Fruit fly (Drosophila melanogaster) whole organism, embryonic: Measurements from ENCODE around the gene COX7AL.

Experiments
- Adf1 ChIP-seq: fragments of 200-800 bp; sonication (Bioruptor generic); IDR thresholded peaks from 2 replicates; pipeline ENCODE4 v1.3.6; 2022; ENCODE audit warnings: missing biosample characterization, missing genetic modification characterization
- B-H1 ChIP-seq: fragments of 200-800 bp; sonication (Bioruptor generic); IDR thresholded peaks from 3 replicates; pipeline ENCODE4 v1.3.6; 2022; ENCODE audit warnings: missing biosample characterization, missing genetic modification characterization
- CG10321 ChIP-seq: fragments of 200-800 bp; sonication (Bioruptor generic); IDR thresholded peaks from 2 replicates; pipeline ENCODE4 v1.3.6; 2022; ENCODE audit warnings: missing biosample characterization, missing genetic modification characterization
- CG10366 ChIP-seq: fragments of 200-800 bp; sonication (Bioruptor generic); IDR thresholded peaks from 2 replicates; pipeline ENCODE4 v1.3.6; 2022; ENCODE audit warnings: missing biosample characterization, missing genetic modification characterization
- CG11504 ChIP-seq: fragments of 200-800 bp; sonication (Bioruptor generic); optimal IDR thresholded peaks from 3 replicates; lab custom pipeline; 2019; ENCODE audit warnings: missing biosample characterization, mild to moderate bottlenecking, missing genetic modification characterization, moderate library complexity
- CG14050 ChIP-seq: fragments of 200-800 bp; sonication (Bioruptor generic); IDR thresholded peaks from 3 replicates; pipeline ENCODE4 v1.3.6; 2022; ENCODE audit warnings: missing biosample characterization, missing genetic modification characterization
- CG14441 ChIP-seq: fragments of 200-800 bp; sonication (Bioruptor generic); IDR thresholded peaks from 2 replicates; pipeline ENCODE4 v1.3.6; 2022; ENCODE audit warnings: missing biosample characterization, missing genetic modification characterization
- CG15011 ChIP-seq: fragments of 200-800 bp; sonication (Bioruptor generic); optimal IDR thresholded peaks from 3 replicates; lab custom pipeline; 2018; ENCODE audit warnings: missing biosample characterization, mild to moderate bottlenecking, missing genetic modification characterization
- CG15514 ChIP-seq: fragments of 200-800 bp; sonication (Bioruptor generic); optimal IDR thresholded peaks from 3 replicates; lab custom pipeline; 2017; ENCODE audit warnings: missing biosample characterization, missing genetic modification characterization, mild to moderate bottlenecking, moderate library complexity, missing genetic modification reagents
- CG1647 ChIP-seq: fragments of 200-800 bp; sonication (Bioruptor generic); optimal IDR thresholded peaks from 3 replicates; lab custom pipeline; 2016; ENCODE audit warnings: missing biosample characterization, missing genetic modification characterization
- CG17359 ChIP-seq: fragments of 200-800 bp; sonication (Bioruptor generic); optimal IDR thresholded peaks from 3 replicates; lab custom pipeline; 2018; ENCODE audit warnings: missing biosample characterization, mild to moderate bottlenecking, missing genetic modification characterization, moderate library complexity
- CG18599 ChIP-seq: fragments of 200-800 bp; sonication (Bioruptor generic); optimal IDR thresholded peaks from 3 replicates; lab custom pipeline; 2017; ENCODE audit warnings: missing biosample characterization, missing genetic modification characterization, mild to moderate bottlenecking, moderate library complexity, missing genetic modification reagents
- CG30020 ChIP-seq: fragments of 200-800 bp; optimal IDR thresholded peaks from 2 replicates; lab custom pipeline; 2019; ENCODE audit warnings: missing biosample characterization, mild to moderate bottlenecking, missing genetic modification characterization, moderate library complexity
- CG31365 ChIP-seq: fragments of 200-800 bp; sonication (Bioruptor generic); optimal IDR thresholded peaks from 2 replicates; lab custom pipeline; 2018; ENCODE audit warnings: missing biosample characterization, mild to moderate bottlenecking, missing genetic modification characterization
- CG33213 ChIP-seq: fragments of 200-800 bp; sonication (Bioruptor generic); optimal IDR thresholded peaks from 3 replicates; lab custom pipeline; 2016; ENCODE audit warnings: missing biosample characterization, missing genetic modification characterization
- CG3847 ChIP-seq: fragments of 200-800 bp; sonication (Bioruptor generic); IDR thresholded peaks from 2 replicates; pipeline ENCODE4 v1.3.6; 2022; ENCODE audit warnings: missing biosample characterization, missing genetic modification characterization
- CG7556 ChIP-seq: fragments of 200-800 bp; sonication (Bioruptor generic); optimal IDR thresholded peaks from 2 replicates; lab custom pipeline; 2017; ENCODE audit warnings: missing biosample characterization, mild to moderate bottlenecking, missing genetic modification characterization
- CG8478 ChIP-seq: fragments of >200 bp; optimal IDR thresholded peaks from 2 replicates; lab custom pipeline; 2018
- CG9215 ChIP-seq: fragments of 200-800 bp; sonication (Bioruptor generic); IDR thresholded peaks from 2 replicates; pipeline ENCODE4 v1.3.6; 2022; ENCODE audit warnings: missing biosample characterization, missing genetic modification characterization
- D19B ChIP-seq: fragments of 200-800 bp; sonication (Bioruptor generic); optimal IDR thresholded peaks from 2 replicates; lab custom pipeline; 2017; ENCODE audit warnings: missing biosample characterization, mild to moderate bottlenecking, missing genetic modification characterization
- Doc3 ChIP-seq: fragments of 200-800 bp; sonication (Bioruptor generic); IDR thresholded peaks from 3 replicates; pipeline ENCODE4 v1.3.6; 2022; ENCODE audit warnings: missing biosample characterization, missing genetic modification characterization; ENCODE audit not compliant: partially characterized antibody
- Eip74EF ChIP-seq, 2 experiments: fragments of 200-800 bp in 1 of 2; fragments of >200 bp in 1 of 2; sonication (Bioruptor generic) in 1 of 2; optimal IDR thresholded peaks; 2 replicates each; lab custom pipeline; 2017 to 2019; ENCODE audit warnings: missing biosample characterization in 2 of 2, missing genetic modification characterization in 2 of 2, mild to moderate bottlenecking in 1 of 2, moderate library complexity in 1 of 2
- Fer2 ChIP-seq: fragments of 200-800 bp; sonication (Bioruptor generic); optimal IDR thresholded peaks from 2 replicates; lab custom pipeline; 2018; ENCODE audit warnings: missing biosample characterization, mild to moderate bottlenecking, missing genetic modification characterization, moderate library complexity
- H2.0 ChIP-seq: fragments of 200-800 bp; sonication (Bioruptor generic); IDR thresholded peaks from 2 replicates; pipeline ENCODE4 v1.3.6; 2022; ENCODE audit warnings: missing biosample characterization, missing genetic modification characterization
- Mad ChIP-seq: fragments of 200-800 bp; sonication (Bioruptor generic); optimal IDR thresholded peaks from 2 replicates; lab custom pipeline; 2016; ENCODE audit warnings: missing biosample characterization, missing genetic modification characterization
- Mrtf ChIP-seq: fragments of 200-800 bp; sonication (Bioruptor generic); IDR thresholded peaks from 3 replicates; pipeline ENCODE4 v1.3.6; 2022; ENCODE audit warnings: missing biosample characterization, missing genetic modification characterization
- Pdp1 ChIP-seq, 2 experiments: fragments of 200-800 bp; sonication (Bioruptor generic); optimal IDR thresholded peaks; 3 replicates each; lab custom pipeline; 2016; ENCODE audit warnings: missing biosample characterization in 2 of 2, missing genetic modification characterization in 2 of 2, mild to moderate bottlenecking in 1 of 2, moderate library complexity in 1 of 2
- Sry-δ ChIP-seq: fragments of 200-800 bp; sonication (Bioruptor generic); optimal IDR thresholded peaks from 2 replicates; lab custom pipeline; 2016; ENCODE audit warnings: missing biosample characterization, missing genetic modification characterization
- Ssrp ChIP-seq: fragments of 200-800 bp; sonication (Bioruptor generic); optimal IDR thresholded peaks from 2 replicates; lab custom pipeline; 2018; ENCODE audit warnings: missing biosample characterization, mild to moderate bottlenecking, missing genetic modification characterization, moderate library complexity
- abd-A ChIP-seq: fragments of 200-800 bp; sonication (Bioruptor generic); optimal IDR thresholded peaks from 3 replicates; lab custom pipeline; 2019; ENCODE audit warnings: missing biosample characterization, mild to moderate bottlenecking, missing genetic modification characterization, moderate library complexity
- ap ChIP-seq: fragments of 200-800 bp; sonication (Bioruptor generic); IDR thresholded peaks from 2 replicates; pipeline ENCODE4 v1.3.6; 2022; ENCODE audit warnings: missing biosample characterization, missing genetic modification characterization
- bsh ChIP-seq, 2 experiments: fragments of 200-800 bp; sonication (Bioruptor generic); optimal IDR thresholded peaks; 2 replicates each; lab custom pipeline; 2017 to 2018; ENCODE audit warnings: mild to moderate bottlenecking in 2 of 2, missing biosample characterization in 2 of 2, missing genetic modification characterization in 2 of 2, moderate library complexity in 1 of 2
- cato ChIP-seq: fragments of 200-800 bp; sonication (Bioruptor generic); optimal IDR thresholded peaks from 2 replicates; lab custom pipeline; 2016; ENCODE audit warnings: missing biosample characterization, missing genetic modification characterization, borderline replicate concordance
- ci ChIP-seq: fragments of 200-800 bp; sonication (Bioruptor generic); IDR thresholded peaks from 3 replicates; pipeline ENCODE4 v1.3.6; 2022; ENCODE audit warnings: missing biosample characterization, missing genetic modification characterization
- fd96Cb ChIP-seq: fragments of 200-800 bp; sonication (Bioruptor generic); optimal IDR thresholded peaks from 2 replicates; lab custom pipeline; 2018; ENCODE audit warnings: missing biosample characterization, mild to moderate bottlenecking, missing genetic modification characterization, moderate library complexity
- ftz-f1 ChIP-seq: fragments of 200-800 bp; sonication (Bioruptor generic); optimal IDR thresholded peaks from 2 replicates; lab custom pipeline; 2016; ENCODE audit warnings: missing biosample characterization, missing genetic modification characterization
- grau ChIP-seq: fragments of 200-800 bp; optimal IDR thresholded peaks from 3 replicates; lab custom pipeline; 2019; ENCODE audit warnings: missing biosample characterization, mild to moderate bottlenecking, missing genetic modification characterization, moderate library complexity
- gsb ChIP-seq: fragments of 200-800 bp; sonication (Bioruptor generic); IDR thresholded peaks from 2 replicates; pipeline ENCODE4 v1.3.6; 2022; ENCODE audit warnings: missing biosample characterization, missing genetic modification characterization
- hb ChIP-seq: fragments of 200-800 bp; sonication (Bioruptor generic); IDR thresholded peaks from 3 replicates; pipeline ENCODE4 v1.3.6; 2022; ENCODE audit warnings: missing biosample characterization, missing genetic modification characterization; ENCODE audit not compliant: partially characterized antibody
- klu ChIP-seq: fragments of 200-800 bp; sonication (Bioruptor generic); IDR thresholded peaks from 2 replicates; pipeline ENCODE4 v1.3.6; 2022; ENCODE audit warnings: missing biosample characterization, missing genetic modification characterization
- knrl ChIP-seq: fragments of 200-800 bp; sonication (Bioruptor generic); IDR thresholded peaks from 3 replicates; pipeline ENCODE4 v1.3.6; 2022; ENCODE audit warnings: missing biosample characterization, missing genetic modification characterization; ENCODE audit not compliant: partially characterized antibody
- lmd ChIP-seq: fragments of 200-800 bp; sonication (Bioruptor generic); IDR thresholded peaks from 2 replicates; pipeline ENCODE4 v1.3.6; 2022; ENCODE audit warnings: missing biosample characterization, missing genetic modification characterization
- nom ChIP-seq: fragments of 200-800 bp; sonication (Bioruptor generic); optimal IDR thresholded peaks from 2 replicates; lab custom pipeline; 2017; ENCODE audit warnings: missing biosample characterization, missing genetic modification characterization, mild to moderate bottlenecking, moderate library complexity, missing genetic modification reagents
- oc ChIP-seq: fragments of 200-800 bp; sonication (Bioruptor generic); optimal IDR thresholded peaks from 2 replicates; lab custom pipeline; 2018; ENCODE audit warnings: missing biosample characterization, mild to moderate bottlenecking, missing genetic modification characterization, moderate library complexity
- otp ChIP-seq: fragments of 200-800 bp; sonication (Bioruptor generic); IDR thresholded peaks from 3 replicates; pipeline ENCODE4, ENCODE4 v1.3.6; 2022; ENCODE audit warnings: missing biosample characterization, missing genetic modification characterization
- sisA ChIP-seq: fragments of 200-800 bp; sonication (Bioruptor generic); IDR thresholded peaks from 2 replicates; pipeline ENCODE4 v1.3.6; 2022; ENCODE audit warnings: missing biosample characterization, missing genetic modification characterization
- slbo ChIP-seq: fragments of 200-800 bp; sonication (Bioruptor generic); IDR thresholded peaks from 2 replicates; pipeline ENCODE4 v1.3.6; 2022; ENCODE audit warnings: missing biosample characterization, missing genetic modification characterization
- stc ChIP-seq: fragments of 200-800 bp; sonication (Bioruptor generic); IDR thresholded peaks from 2 replicates; pipeline ENCODE4 v1.3.6; 2022; ENCODE audit warnings: missing biosample characterization, missing genetic modification characterization
- wor ChIP-seq: fragments of 200-800 bp; sonication (Bioruptor generic); IDR thresholded peaks from 2 replicates; pipeline ENCODE4 v1.3.6; 2022; ENCODE audit warnings: missing biosample characterization, missing genetic modification characterization
- zfh1 ChIP-seq: fragments of 200-800 bp; sonication (Bioruptor generic); IDR thresholded peaks from 3 replicates; pipeline ENCODE4 v1.3.6; 2022; ENCODE audit warnings: missing biosample characterization, missing genetic modification characterization

Gene COX7AL

DNA sequence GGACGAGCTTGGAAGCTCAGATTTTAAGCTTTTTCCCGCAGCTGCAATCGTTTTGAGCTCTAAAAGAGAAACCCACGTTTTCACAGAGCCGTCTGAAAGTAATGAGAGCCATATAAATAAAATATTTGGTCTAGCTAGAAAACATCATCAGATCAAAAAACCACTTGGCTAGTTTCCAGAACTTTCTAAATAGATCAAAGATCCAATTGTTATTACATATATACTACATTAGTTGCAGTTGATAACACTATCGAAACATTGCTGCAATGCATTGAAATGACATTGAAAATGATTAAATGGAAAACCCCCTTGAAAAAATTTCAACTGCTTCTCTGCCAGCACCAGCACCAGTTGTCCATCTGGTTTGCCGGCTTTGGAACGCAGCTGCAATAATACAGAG is 11.5 kb downstream of the COX7AL start (continued):
- TF ChIP-seq CG10321 (GFP tag; lab: Robert Waterston, UW) = no peak
- no peak for TF ChIP-seq Doc3 (GFP tag; lab: Robert Waterston, UW)
- TF ChIP-seq cato (GFP tag; lab: Kevin White, UChicago) = no peak
- TF ChIP-seq CG1647 (GFP tag; lab: Kevin White, UChicago) = no peak
- TF ChIP-seq CG14050 (GFP tag; lab: Robert Waterston, UW) = peak; percentile 61; the same call in 1 of the 3 replicates
- peak; percentile 10; the same call in 1 of the 2 replicates for TF ChIP-seq wor
- TF ChIP-seq CG15011 (GFP tag; lab: Kevin White, UChicago) = no peak
- peak; percentile 59 for TF ChIP-seq stc
- no peak for TF ChIP-seq D19B (GFP tag; lab: Kevin White, UChicago)
- no peak for TF ChIP-seq Sry-δ
- no peak for TF ChIP-seq CG18599 (GFP tag; lab: Kevin White, UChicago)
- TF ChIP-seq Fer2 (tag; lab: Kevin White, UChicago) = no peak
- TF ChIP-seq klu (GFP tag; lab: Robert Waterston, UW) = no peak
- no peak for TF ChIP-seq CG31365 (tag; lab: Kevin White, UChicago)
- no peak for TF ChIP-seq gsb (GFP tag; lab: Robert Waterston, UW)
- peak; percentile 26; the same call in 1 of the 3 replicates for TF ChIP-seq ci
- no peak for TF ChIP-seq Adf1 (GFP tag; lab: Robert Waterston, UW)
- no peak for TF ChIP-seq CG3847 (GFP tag; lab: Robert Waterston, UW)
- TF ChIP-seq Pdp1 (GFP tag; optimal IDR thresholded peaks at IDR 0.05; lab: Kevin White, UChicago) = no peak
- 0 out of 3 replicates have a peak, but pooled peaks have one; percentile 5 for TF ChIP-seq otp (GFP tag; lab: Robert Waterston, UW)
- TF ChIP-seq CG15514 (GFP tag; lab: Kevin White, UChicago) = no peak
- no peak for TF ChIP-seq knrl (GFP tag; lab: Robert Waterston, UW)
- no peak for TF ChIP-seq CG30020 (tag; lab: Kevin White, UChicago)
- TF ChIP-seq CG14441 = peak; percentile 61
- TF ChIP-seq grau (tag; lab: Kevin White, UChicago) = no peak
- TF ChIP-seq sisA = peak; percentile 41; the same call in 1 of the 2 replicates
- peak; percentile 36; the same call in 1 of the 2 replicates for TF ChIP-seq CG10366 (GFP tag; lab: Robert Waterston, UW)
- no peak for TF ChIP-seq Eip74EF (GFP tag; optimal IDR thresholded peaks at IDR 0.05; lab: Kevin White, UChicago)
- TF ChIP-seq ap = 0 out of 2 replicates have a peak, but pooled peaks have one; percentile 5
- TF ChIP-seq lmd = peak; percentile 36; the same call in 1 of the 2 replicates
- TF ChIP-seq nom = peak; percentile 51
- TF ChIP-seq Mad (GFP tag; lab: Kevin White, UChicago) = no peak
- peak; percentile 48 for TF ChIP-seq fd96Cb (tag; lab: Kevin White, UChicago)
- no peak for TF ChIP-seq CG8478 (lab: Kevin White, UChicago)
- peak in 1 of 2 experiments; percentile 10 for TF ChIP-seq bsh (GFP tag; optimal IDR thresholded peaks at IDR 0.05; lab: Kevin White, UChicago)
- no peak for TF ChIP-seq abd-A
- TF ChIP-seq CG33213 (GFP tag; lab: Kevin White, UChicago) = no peak
- TF ChIP-seq CG11504 (tag; lab: Kevin White, UChicago) = peak; percentile 42
- no peak for TF ChIP-seq ftz-f1 (GFP tag; lab: Kevin White, UChicago)
- 0 out of 2 replicates have a peak, but pooled peaks have one; percentile 7 for TF ChIP-seq slbo
- no peak for TF ChIP-seq hb (GFP tag; lab: Robert Waterston, UW)
- peak; percentile 43 for TF ChIP-seq CG17359 (tag; lab: Kevin White, UChicago)
- 0 out of 2 replicates have a peak, but pooled peaks have one; percentile 12 for TF ChIP-seq H2.0 (GFP tag; lab: Robert Waterston, UW)
- peak; percentile 31; the same call in 2 of the 3 replicates for TF ChIP-seq zfh1 (GFP tag; lab: Robert Waterston, UW)
- TF ChIP-seq CG9215 = no peak
- TF ChIP-seq CG7556 (GFP tag; lab: Kevin White, UChicago) = no peak
- TF ChIP-seq Ssrp (tag; lab: Kevin White, UChicago) = peak; percentile 49
- TF ChIP-seq Mrtf (GFP tag; lab: Robert Waterston, UW) = no peak
- TF ChIP-seq oc (tag; lab: Kevin White, UChicago) = no peak
- peak; percentile 21; the same call in 1 of the 3 replicates for TF ChIP-seq B-H1 (GFP tag; lab: Robert Waterston, UW)
